Worm (Caenorhabditis elegans): ENCODE measurements around the gene F41G3.18.

ce11 chrII:6807162-6807561 lies 39.0 kb downstream of the F41G3.18 start, which contains the start of gene F31E8.5:
- TF ChIP-seq nhr-28 (tag; optimal IDR thresholded peaks at IDR 0.05): no peak
- TF ChIP-seq unc-39 (tag; optimal IDR thresholded peaks at IDR 0.05): no peak
- TF ChIP-seq daf-12 (tag; optimal IDR thresholded peaks at IDR 0.05): no peak
- TF ChIP-seq ceh-9 (tag; optimal IDR thresholded peaks at IDR 0.05): no peak
- TF ChIP-seq nhr-11 (tag; optimal IDR thresholded peaks at IDR 0.05): no peak
- no peak for TF ChIP-seq ztf-11 (tag; optimal IDR thresholded peaks at IDR 0.05)
- TF ChIP-seq aly-2 (tag; optimal IDR thresholded peaks at IDR 0.05): no peak
- no peak for TF ChIP-seq nhr-23 (tag; optimal IDR thresholded peaks at IDR 0.05)
